Worm (Caenorhabditis elegans) whole organism, L2 larva: ENCODE data around the gene cwf-19L2.

Experiments used
- ama-1 ChIP-seq: fragments of 150-350 bp; optimal IDR thresholded peaks from 2 replicates; lab custom pipeline; 2018; ENCODE audit warnings: inconsistent platforms
- dmd-4 ChIP-seq: sonication (generic microtip); optimal IDR thresholded peaks from 2 replicates; lab custom pipeline; 2017; ENCODE audit warnings: missing biosample characterization, missing genetic modification characterization
- elt-1 ChIP-seq: fragments of 150-350 bp; optimal IDR thresholded peaks from 2 replicates; lab custom pipeline; 2014; ENCODE audit warnings: missing biosample characterization, missing genetic modification characterization
- fos-1 ChIP-seq: fragments of 150-350 bp; optimal IDR thresholded peaks from 2 replicates; lab custom pipeline; 2014; ENCODE audit warnings: missing biosample characterization, missing genetic modification characterization
- mab-5 ChIP-seq: fragments of 150-350 bp; optimal IDR thresholded peaks from 2 replicates; lab custom pipeline; 2014; ENCODE audit warnings: missing biosample characterization, missing genetic modification characterization
- mdl-1 ChIP-seq, 2 experiments: fragments of 150-350 bp in 1 of 2; sonication (generic microtip) in 1 of 2; optimal IDR thresholded peaks; 2 replicates each; lab custom pipeline; 2017; ENCODE audit warnings: missing biosample characterization in 2 of 2, missing genetic modification characterization in 2 of 2
- nhr-11 ChIP-seq: fragments of 150-350 bp; optimal IDR thresholded peaks from 2 replicates; lab custom pipeline; 2014; ENCODE audit warnings: missing biosample characterization, missing genetic modification characterization
- ztf-11 ChIP-seq: sonication (generic microtip); optimal IDR thresholded peaks from 2 replicates; lab custom pipeline; 2017; ENCODE audit warnings: missing biosample characterization, missing genetic modification characterization

- TF ChIP-seq fos-1: no peak
- TF ChIP-seq dmd-4 (tag; lab: Kevin White, UChicago): no peak
- TF ChIP-seq mdl-1 (tag; optimal IDR thresholded peaks at IDR 0.05; lab: Kevin White, UChicago): no peak
- TF ChIP-seq elt-1 (tag; lab: Kevin White, UChicago): no peak
- TF ChIP-seq mab-5 (tag; lab: Kevin White, UChicago): no peak
- no peak for TF ChIP-seq ztf-11
- TF ChIP-seq nhr-11 (tag; lab: Kevin White, UChicago): no peak
- no peak for TF ChIP-seq ama-1 (lab: Kevin White, UChicago)
These were observed 50.0 kb downstream of the cwf-19L2 start, which contains the start of gene F08F8.6 for ce11 chrIII:7343389-7343788.
